Fruit fly (Drosophila melanogaster): ENCODE measurements around the gene CG8813.

The CG8813 gene

dm6 chr2L:2857862-2858734 is 11.4 kb upstream of the CG8813 start (continued):
- TF ChIP-seq ss (GFP tag; optimal IDR thresholded peaks at IDR 0.05) (peak; percentile 23 to 47), CG6163 (GFP tag; IDR thresholded peaks at IDR 0.05) (peak; percentile 75), CG6808 (GFP tag; optimal IDR thresholded peaks at IDR 0.05) (peak; percentile 42), CG10631 (GFP tag; optimal IDR thresholded peaks at IDR 0.05) (peak; percentile 42), CG10669 (GFP tag; optimal IDR thresholded peaks at IDR 0.05) (peak; percentile 54), spab (GFP tag; optimal IDR thresholded peaks at IDR 0.05) (peak; percentile 50), dsx (GFP tag; optimal IDR thresholded peaks at IDR 0.05; ENCODE audit: poor library complexity, severe bottlenecking) (no peak), achi (GFP tag; optimal IDR thresholded peaks at IDR 0.05) (peak; percentile 66), Gug (GFP tag; IDR thresholded peaks at IDR 0.05) (peak; percentile 70)

- TF ChIP-seq CG1621 (tag; optimal IDR thresholded peaks at IDR 0.05) (peak; percentile 4), OdsH (GFP tag; optimal IDR thresholded peaks at IDR 0.05) (no peak), fkh (GFP tag; optimal IDR thresholded peaks at IDR 0.05) (peak; percentile 89), pdm3 (GFP tag; optimal IDR thresholded peaks at IDR 0.05) (no peak), Hr4 (GFP tag; optimal IDR thresholded peaks at IDR 0.05) (no peak), Hr39 (GFP tag; optimal IDR thresholded peaks at IDR 0.05) (no peak), acj6 (GFP tag; optimal IDR thresholded peaks at IDR 0.05) (no peak), CG3919 (GFP tag; optimal IDR thresholded peaks at IDR 0.05) (no peak), CG32006 (GFP tag; optimal IDR thresholded peaks at IDR 0.05) (no peak), CG6854 (GFP tag; optimal IDR thresholded peaks at IDR 0.05) (no peak), ss (GFP tag; optimal IDR thresholded peaks at IDR 0.05) (peak in 1 of 2 experiments; percentile 78), CG11762 (GFP tag; optimal IDR thresholded peaks at IDR 0.05; ENCODE audit: insufficient read depth) (no peak), CG8119 (GFP tag; IDR thresholded peaks at IDR 0.05) (no peak), CG8632 (GFP tag; optimal IDR thresholded peaks at IDR 0.05) (no peak)
Observed at dm6 chr2L:2861140-2861884, 8.1 kb upstream of the CG8813 start.

- peak; percentile 39 for TF ChIP-seq esn (GFP tag; optimal IDR thresholded peaks at IDR 0.05)
- no peak for TF ChIP-seq Blimp-1 (GFP tag; optimal IDR thresholded peaks at IDR 0.05)
- TF ChIP-seq CG10631 (GFP tag; optimal IDR thresholded peaks at IDR 0.05): no peak
- peak; percentile 54 for TF ChIP-seq CG16779 (tag; optimal IDR thresholded peaks at IDR 0.05)
- no peak for TF ChIP-seq Met (GFP tag; optimal IDR thresholded peaks at IDR 0.05)
- TF ChIP-seq Eip78C (GFP tag): peak; percentile 70
- peak; percentile 75 for TF ChIP-seq eg (GFP tag; IDR thresholded peaks at IDR 0.05)
- TF ChIP-seq lz (GFP tag; optimal IDR thresholded peaks at IDR 0.05): no peak
- no peak for TF ChIP-seq spab (GFP tag; optimal IDR thresholded peaks at IDR 0.05)
- no peak for TF ChIP-seq dsx (GFP tag; optimal IDR thresholded peaks at IDR 0.05; ENCODE audit: poor library complexity, severe bottlenecking)
- TF ChIP-seq CG3919 (GFP tag; optimal IDR thresholded peaks at IDR 0.05): peak; percentile 24
- peak; percentile 88 for TF ChIP-seq vri (GFP tag; optimal IDR thresholded peaks at IDR 0.05)
- TF ChIP-seq svp (GFP tag): peak; percentile 14
- TF ChIP-seq fd85E (GFP tag; optimal IDR thresholded peaks at IDR 0.05): no peak
- TF ChIP-seq CG11294 (GFP tag; IDR thresholded peaks at IDR 0.05): no peak; the same call in none of the 2 replicates
- no peak for TF ChIP-seq cyc (GFP tag; optimal IDR thresholded peaks at IDR 0.05)
- TF ChIP-seq Smox (GFP tag; optimal IDR thresholded peaks at IDR 0.05): no peak
- no peak for TF ChIP-seq Gug (GFP tag; IDR thresholded peaks at IDR 0.05)
- no peak for TF ChIP-seq CG8319 (GFP tag; optimal IDR thresholded peaks at IDR 0.05)
- peak; percentile 5 for TF ChIP-seq Hr4 (GFP tag; optimal IDR thresholded peaks at IDR 0.05)
- no peak for TF ChIP-seq CG31627 (GFP tag; optimal IDR thresholded peaks at IDR 0.05)
- peak; percentile 11 for TF ChIP-seq fkh (GFP tag; optimal IDR thresholded peaks at IDR 0.05)
- no peak for TF ChIP-seq CG8632 (GFP tag; optimal IDR thresholded peaks at IDR 0.05)
- TF ChIP-seq Eip93F (GFP tag; optimal IDR thresholded peaks at IDR 0.05): no peak
- TF ChIP-seq CG10669 (GFP tag; optimal IDR thresholded peaks at IDR 0.05): no peak
- TF ChIP-seq ss (GFP tag; optimal IDR thresholded peaks at IDR 0.05): peak in 1 of 2 experiments; percentile 41
- TF ChIP-seq Eip75B (GFP tag; optimal IDR thresholded peaks at IDR 0.05): peak; percentile 16
- peak; percentile 7 for TF ChIP-seq CG34406 (GFP tag; optimal IDR thresholded peaks at IDR 0.05)
- TF ChIP-seq Sox15 (GFP tag; optimal IDR thresholded peaks at IDR 0.05): no peak
- no peak for TF ChIP-seq CG11902 (GFP tag; optimal IDR thresholded peaks at IDR 0.05)
Observed at dm6 chr2L:2861885-2862620, 7.4 kb upstream of the CG8813 start.

Measured in whole organism, prepupa.